Worm (Caenorhabditis elegans): ENCODE data around the gene F14H12.6.

- TF ChIP-seq ZK546.5 (tag; optimal IDR thresholded peaks at IDR 0.05) = no peak
- TF ChIP-seq crh-2 (tag; optimal IDR thresholded peaks at IDR 0.05) = no peak
Observed at ce11 chrX:4371413-4371812, 14.0 kb upstream of the F14H12.6 start, which contains the start of gene R160.13.

All from whole organism, L2 larva.